Fruit fly (Drosophila melanogaster) whole organism, prepupa: ENCODE results near the gene ACXD.

Experiments used
- CG6854 ChIP-seq: fragments of 200-800 bp; sonication (Bioruptor generic); optimal IDR thresholded peaks from 2 replicates; lab custom pipeline; 2017; ENCODE audit warnings: missing biosample characterization, mild to moderate bottlenecking, missing genetic modification characterization
- Ets96B ChIP-seq: fragments of 200-800 bp; optimal IDR thresholded peaks from 2 replicates; lab custom pipeline; 2019; ENCODE audit warnings: missing biosample characterization, mild to moderate bottlenecking, missing genetic modification characterization, moderate library complexity

DNA sequence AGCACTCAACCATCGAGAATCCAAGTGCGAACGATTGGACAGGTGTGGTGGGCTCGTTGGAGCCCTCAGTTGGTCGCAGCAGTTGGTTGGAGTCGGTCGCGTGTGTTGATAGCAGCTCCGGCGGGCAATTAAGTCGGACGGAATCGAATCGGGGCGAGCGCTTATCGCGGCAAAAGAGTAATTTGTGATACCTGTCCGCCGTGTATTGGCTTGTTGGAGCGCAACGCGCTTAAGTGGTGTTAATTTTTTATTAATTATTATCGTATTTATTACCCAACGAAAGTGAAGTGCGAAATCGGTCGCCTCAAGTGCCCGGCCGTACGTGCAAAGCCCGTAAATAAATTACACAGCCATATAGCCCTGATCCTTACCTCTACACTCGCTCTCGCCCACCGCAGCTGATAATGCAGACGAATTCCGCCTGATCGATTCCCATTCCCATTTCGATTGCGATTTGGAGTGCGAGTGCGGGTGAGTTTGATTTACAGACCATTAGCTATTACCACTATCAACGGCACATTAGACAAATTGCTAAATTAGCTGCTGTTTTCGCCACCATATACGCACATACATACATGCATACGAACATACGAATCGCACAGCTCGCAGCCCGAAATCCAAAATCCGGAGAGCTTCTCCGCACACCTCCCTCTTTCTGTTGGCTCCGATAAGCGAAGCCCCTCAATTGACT is at the start of gene ACXD:
- TF ChIP-seq Ets96B (tag; lab: Kevin White, UChicago) (no peak), CG6854 (GFP tag; lab: Kevin White, UChicago) (no peak)
